Fruit fly (Drosophila melanogaster) whole organism, embryonic: ENCODE results near the gene ND-39.

Experiments used
- Ada2b ChIP-seq: fragments of 200-800 bp; sonication (Bioruptor generic); IDR thresholded peaks from 2 replicates; pipeline ENCODE4 v1.3.6; 2022; ENCODE audit warnings: missing biosample characterization, missing genetic modification characterization
- Atf6 ChIP-seq: fragments of 200-800 bp; sonication (Bioruptor generic); IDR thresholded peaks from 2 replicates; pipeline ENCODE4 v1.3.6; 2022; ENCODE audit warnings: missing biosample characterization, missing genetic modification characterization
- B-H1 ChIP-seq: fragments of 200-800 bp; sonication (Bioruptor generic); IDR thresholded peaks from 3 replicates; pipeline ENCODE4 v1.3.6; 2022; ENCODE audit warnings: missing biosample characterization, missing genetic modification characterization
- BEAF-32 ChIP-seq: fragments of 200-800 bp; sonication (Bioruptor generic); optimal IDR thresholded peaks from 3 replicates; lab custom pipeline; 2017; ENCODE audit warnings: missing biosample characterization, missing genetic modification characterization, mild to moderate bottlenecking, moderate library complexity, missing genetic modification reagents
- Bdp1 ChIP-seq: fragments of 200-800 bp; sonication (Bioruptor generic); optimal IDR thresholded peaks from 3 replicates; lab custom pipeline; 2016; ENCODE audit warnings: missing biosample characterization, missing genetic modification characterization
- CG11504 ChIP-seq: fragments of 200-800 bp; sonication (Bioruptor generic); optimal IDR thresholded peaks from 3 replicates; lab custom pipeline; 2019; ENCODE audit warnings: missing biosample characterization, mild to moderate bottlenecking, missing genetic modification characterization, moderate library complexity
- CG12104 ChIP-seq: fragments of 200-800 bp; sonication (Bioruptor generic); optimal IDR thresholded peaks from 3 replicates; lab custom pipeline; 2016; ENCODE audit warnings: missing biosample characterization, missing genetic modification characterization
- CG12769 ChIP-seq: fragments of 200-800 bp; sonication (Bioruptor generic); optimal IDR thresholded peaks from 2 replicates; lab custom pipeline; 2019; ENCODE audit warnings: missing biosample characterization, mild to moderate bottlenecking, missing genetic modification characterization, moderate library complexity
- CG13775 ChIP-seq: fragments of 200-800 bp; sonication (Bioruptor generic); optimal IDR thresholded peaks from 3 replicates; lab custom pipeline; 2017; ENCODE audit warnings: missing biosample characterization, mild to moderate bottlenecking, missing genetic modification characterization
- CG15269 ChIP-seq: fragments of 200-800 bp; sonication (Bioruptor generic); optimal IDR thresholded peaks from 2 replicates; lab custom pipeline; 2018; ENCODE audit warnings: missing biosample characterization, mild to moderate bottlenecking, missing genetic modification characterization, moderate library complexity
- CG16813 ChIP-seq: fragments of 200-800 bp; sonication (Bioruptor generic); IDR thresholded peaks from 3 replicates; pipeline ENCODE4 v1.3.6; 2022; ENCODE audit warnings: missing biosample characterization, missing genetic modification characterization; ENCODE audit not compliant: partially characterized antibody
- CG17612 ChIP-seq: fragments of 200-800 bp; sonication (Bioruptor generic); IDR thresholded peaks from 2 replicates; pipeline ENCODE4 v1.3.6; 2022; ENCODE audit warnings: missing biosample characterization, missing genetic modification characterization
- CG17829 ChIP-seq: fragments of 200-800 bp; optimal IDR thresholded peaks from 2 replicates; lab custom pipeline; 2019; ENCODE audit warnings: missing biosample characterization, mild to moderate bottlenecking, missing genetic modification characterization, moderate library complexity
- CG17912 ChIP-seq: fragments of 200-800 bp; sonication (Bioruptor generic); optimal IDR thresholded peaks from 2 replicates; lab custom pipeline; 2018; ENCODE audit warnings: missing biosample characterization, mild to moderate bottlenecking, missing genetic modification characterization
- CG18476 ChIP-seq: fragments of 200-800 bp; sonication (Bioruptor generic); optimal IDR thresholded peaks from 2 replicates; lab custom pipeline; 2016; ENCODE audit warnings: missing biosample characterization, mild to moderate bottlenecking, missing genetic modification characterization
- CG31388 ChIP-seq: fragments of 200-800 bp; sonication (Bioruptor generic); optimal IDR thresholded peaks from 2 replicates; lab custom pipeline; 2016; ENCODE audit warnings: missing biosample characterization, missing genetic modification characterization
- CG3163 ChIP-seq: fragments of 200-800 bp; sonication (Bioruptor generic); optimal IDR thresholded peaks from 3 replicates; lab custom pipeline; 2016; ENCODE audit warnings: missing biosample characterization, missing genetic modification characterization
- CG3281 ChIP-seq: fragments of 200-800 bp; sonication (Bioruptor generic); optimal IDR thresholded peaks from 3 replicates; lab custom pipeline; 2017; ENCODE audit warnings: missing biosample characterization, mild to moderate bottlenecking, missing genetic modification characterization
- CG3726 ChIP-seq: fragments of 200-800 bp; sonication (Bioruptor generic); IDR thresholded peaks from 3 replicates; pipeline ENCODE4, ENCODE4 v1.3.6; 2022; ENCODE audit warnings: missing biosample characterization, missing genetic modification characterization
- CG4360 ChIP-seq: fragments of 200-800 bp; sonication (Bioruptor generic); IDR thresholded peaks from 2 replicates; pipeline ENCODE4 v1.3.6; 2022; ENCODE audit warnings: missing biosample characterization, missing genetic modification characterization
- CG4424 ChIP-seq: fragments of 200-800 bp; sonication (Bioruptor generic); optimal IDR thresholded peaks from 3 replicates; lab custom pipeline; 2016; ENCODE audit warnings: missing biosample characterization, missing genetic modification characterization
- CG9876 ChIP-seq: fragments of 200-800 bp; sonication (Bioruptor generic); optimal IDR thresholded peaks from 2 replicates; lab custom pipeline; 2016; ENCODE audit warnings: missing biosample characterization, missing genetic modification characterization
- CTCF ChIP-seq: fragments of 200-800 bp; sonication (Bioruptor generic); optimal IDR thresholded peaks from 2 replicates; lab custom pipeline; 2017; ENCODE audit warnings: missing biosample characterization, mild to moderate bottlenecking, missing genetic modification characterization, moderate library complexity
- Deaf1 ChIP-seq: fragments of 200-800 bp; optimal IDR thresholded peaks from 3 replicates; lab custom pipeline; 2019; ENCODE audit warnings: missing biosample characterization, mild to moderate bottlenecking, missing genetic modification characterization, moderate library complexity
- Dfd ChIP-seq, 2 experiments: fragments of >200 bp; optimal IDR thresholded peaks; 2 replicates each; lab custom pipeline; 2017; ENCODE audit warnings: missing biosample characterization in 2 of 2, missing genetic modification characterization in 2 of 2
- Dip3 ChIP-seq: fragments of 200-800 bp; sonication (Bioruptor generic); optimal IDR thresholded peaks from 3 replicates; lab custom pipeline; 2016; ENCODE audit warnings: missing biosample characterization, missing genetic modification characterization
- Doc2 ChIP-seq: fragments of 200-800 bp; sonication (Bioruptor generic); IDR thresholded peaks from 2 replicates; pipeline ENCODE4 v1.3.6; 2022; ENCODE audit warnings: missing biosample characterization, missing genetic modification characterization
- Dp ChIP-seq: fragments of 200-800 bp; sonication (Bioruptor generic); optimal IDR thresholded peaks from 2 replicates; lab custom pipeline; 2018; ENCODE audit warnings: missing biosample characterization, mild to moderate bottlenecking, missing genetic modification characterization, moderate library complexity
- HLH54F ChIP-seq: fragments of 200-800 bp; sonication (Bioruptor generic); optimal IDR thresholded peaks from 3 replicates; lab custom pipeline; 2016; ENCODE audit warnings: missing biosample characterization, missing genetic modification characterization
- HmgZ ChIP-seq: fragments of 200-800 bp; sonication (Bioruptor generic); optimal IDR thresholded peaks from 2 replicates; lab custom pipeline; 2018; ENCODE audit warnings: missing biosample characterization, mild to moderate bottlenecking, missing genetic modification characterization
- Hmr ChIP-seq: fragments of 200-800 bp; sonication (Bioruptor generic); optimal IDR thresholded peaks from 3 replicates; lab custom pipeline; 2017; ENCODE audit warnings: mild to moderate bottlenecking, missing biosample characterization, missing genetic modification reagents, missing genetic modification characterization
- Max ChIP-seq: fragments of 200-800 bp; sonication (Bioruptor generic); optimal IDR thresholded peaks from 2 replicates; lab custom pipeline; 2016; ENCODE audit warnings: missing biosample characterization, mild to moderate bottlenecking, missing genetic modification characterization
- Mes4 ChIP-seq: fragments of 200-800 bp; sonication (Bioruptor generic); optimal IDR thresholded peaks from 2 replicates; lab custom pipeline; 2016; ENCODE audit warnings: missing biosample characterization, missing genetic modification characterization
- NK7.1 ChIP-seq: fragments of 200-800 bp; sonication (Bioruptor generic); optimal IDR thresholded peaks from 3 replicates; lab custom pipeline; 2016; ENCODE audit warnings: missing biosample characterization, missing genetic modification characterization
- Nf-YB ChIP-seq: fragments of 200-800 bp; sonication (Bioruptor generic); optimal IDR thresholded peaks from 3 replicates; lab custom pipeline; 2019; ENCODE audit warnings: missing biosample characterization, mild to moderate bottlenecking, missing genetic modification characterization, moderate library complexity
- Oli ChIP-seq: fragments of 200-800 bp; sonication (Bioruptor generic); optimal IDR thresholded peaks from 2 replicates; lab custom pipeline; 2018; ENCODE audit warnings: missing biosample characterization, mild to moderate bottlenecking, missing genetic modification characterization, moderate library complexity
- Rx ChIP-seq: fragments of 200-800 bp; sonication (Bioruptor generic); IDR thresholded peaks from 2 replicates; pipeline ENCODE4 v1.3.6; 2022; ENCODE audit warnings: missing biosample characterization, missing genetic modification characterization
- Sin3A ChIP-seq: fragments of >200 bp; optimal IDR thresholded peaks from 2 replicates; lab custom pipeline; 2018
- Vsx1 ChIP-seq: fragments of 200-800 bp; sonication (Bioruptor generic); optimal IDR thresholded peaks from 2 replicates; lab custom pipeline; 2017; ENCODE audit warnings: missing biosample characterization, mild to moderate bottlenecking, missing genetic modification characterization, missing genetic modification reagents
- ac ChIP-seq: fragments of 200-800 bp; sonication (Bioruptor generic); optimal IDR thresholded peaks from 3 replicates; lab custom pipeline; 2017; ENCODE audit warnings: missing biosample characterization, mild to moderate bottlenecking, missing genetic modification characterization
- aop ChIP-seq: fragments of 200-800 bp; sonication (Bioruptor generic); IDR thresholded peaks from 2 replicates; pipeline ENCODE4 v1.3.6; 2022; ENCODE audit warnings: missing biosample characterization, missing genetic modification characterization
- corto ChIP-seq: fragments of 200-800 bp; sonication (Bioruptor generic); optimal IDR thresholded peaks from 2 replicates; lab custom pipeline; 2016; ENCODE audit warnings: missing biosample characterization, mild to moderate bottlenecking, missing genetic modification characterization, moderate library complexity
- crc ChIP-seq: fragments of 200-800 bp; sonication (Bioruptor generic); optimal IDR thresholded peaks from 2 replicates; lab custom pipeline; 2016; ENCODE audit warnings: missing biosample characterization, missing genetic modification characterization
- dmrt99B ChIP-seq: fragments of 200-800 bp; sonication (Bioruptor generic); optimal IDR thresholded peaks from 2 replicates; lab custom pipeline; 2018; ENCODE audit warnings: missing biosample characterization, mild to moderate bottlenecking, missing genetic modification characterization, moderate library complexity
- dysf ChIP-seq: fragments of 200-800 bp; sonication (Bioruptor generic); IDR thresholded peaks from 3 replicates; pipeline ENCODE4 v1.3.6; 2022; ENCODE audit warnings: missing biosample characterization, missing genetic modification characterization
- inv ChIP-seq: fragments of 200-800 bp; sonication (Bioruptor generic); IDR thresholded peaks from 2 replicates; pipeline ENCODE4 v1.3.6; 2022; ENCODE audit warnings: missing biosample characterization, missing genetic modification characterization; ENCODE audit not compliant: partially characterized antibody
- jing ChIP-seq: fragments of 200-800 bp; sonication (Bioruptor generic); optimal IDR thresholded peaks from 2 replicates; lab custom pipeline; 2018; ENCODE audit warnings: missing biosample characterization, mild to moderate bottlenecking, missing genetic modification characterization
- jumu ChIP-seq: fragments of 200-800 bp; sonication (Bioruptor generic); optimal IDR thresholded peaks from 3 replicates; lab custom pipeline; 2016; ENCODE audit warnings: missing biosample characterization, missing genetic modification characterization
- ken ChIP-seq: fragments of 200-800 bp; sonication (Bioruptor generic); IDR thresholded peaks from 3 replicates; pipeline ENCODE4 v1.3.6; 2022; ENCODE audit warnings: missing biosample characterization, missing genetic modification characterization
- maf-S ChIP-seq: fragments of 200-800 bp; sonication (Bioruptor generic); optimal IDR thresholded peaks from 2 replicates; lab custom pipeline; 2016; ENCODE audit warnings: missing biosample characterization, missing genetic modification characterization
- sens ChIP-seq: fragments of 200-800 bp; sonication (Bioruptor generic); peaks from one replicate; lab custom pipeline; 2016; ENCODE audit warnings: missing biosample characterization, missing genetic modification characterization
- ssp ChIP-seq: fragments of 200-800 bp; sonication (Bioruptor generic); IDR thresholded peaks from 2 replicates; pipeline ENCODE4 v1.3.6; 2022; ENCODE audit warnings: missing biosample characterization, missing genetic modification characterization
- ttk ChIP-seq: fragments of 200-800 bp; sonication (Bioruptor generic); IDR thresholded peaks from 2 replicates; pipeline ENCODE4 v2.1.2; 2022; ENCODE audit warnings: missing biosample characterization, missing genetic modification characterization

The ND-39 gene

dm6 chr3L:20474789-20475208, 17.1 kb upstream of the ND-39 start (continued):
- TF ChIP-seq CG13775 (GFP tag; lab: Kevin White, UChicago): peak; percentile 82
- TF ChIP-seq ttk (GFP tag; lab: Robert Waterston, UW): no peak
- TF ChIP-seq CG31388 (GFP tag; lab: Kevin White, UChicago): peak; percentile 66
- TF ChIP-seq B-H1: no peak
- peak; percentile 78 for TF ChIP-seq maf-S
- peak; percentile 79 for TF ChIP-seq sens
- peak; percentile 79 for TF ChIP-seq CG12104 (GFP tag; lab: Kevin White, UChicago)
- peak; percentile 84 for TF ChIP-seq dmrt99B (tag; lab: Kevin White, UChicago)
- no peak for TF ChIP-seq Dfd (GFP tag; optimal IDR thresholded peaks at IDR 0.05; lab: Kevin White, UChicago)
- no peak for TF ChIP-seq CG16813 (GFP tag; lab: Robert Waterston, UW)
- TF ChIP-seq HmgZ: peak; percentile 94
- peak; percentile 67 for TF ChIP-seq Mes4
- TF ChIP-seq dysf (GFP tag; lab: Robert Waterston, UW): no peak
- TF ChIP-seq CG11504: peak; percentile 88
- no peak for TF ChIP-seq ken (GFP tag; lab: Robert Waterston, UW)
- peak; percentile 27 for TF ChIP-seq CTCF (GFP tag; lab: Kevin White, UChicago)
- TF ChIP-seq CG3281 (GFP tag; lab: Kevin White, UChicago): peak; percentile 88
- TF ChIP-seq Atf6 (GFP tag; lab: Robert Waterston, UW): no peak
- peak; percentile 86 for TF ChIP-seq CG18476 (GFP tag; lab: Kevin White, UChicago)
- TF ChIP-seq Rx (GFP tag; lab: Robert Waterston, UW): no peak
- TF ChIP-seq ssp (GFP tag; lab: Robert Waterston, UW): no peak
- TF ChIP-seq Ada2b (GFP tag; lab: Robert Waterston, UW): no peak
- peak; percentile 67 for TF ChIP-seq CG3163 (GFP tag; lab: Kevin White, UChicago)
- peak; percentile 82 for TF ChIP-seq CG9876 (GFP tag; lab: Kevin White, UChicago)
- peak; percentile 49 for TF ChIP-seq Dp (GFP tag; lab: Kevin White, UChicago)
- peak; percentile 31 for TF ChIP-seq BEAF-32 (GFP tag; lab: Kevin White, UChicago)
- peak; percentile 80 for TF ChIP-seq CG17829 (tag; lab: Kevin White, UChicago)
- peak; percentile 56 for TF ChIP-seq jing
- TF ChIP-seq jumu (GFP tag; lab: Kevin White, UChicago): peak; percentile 87
- TF ChIP-seq Max (GFP tag; lab: Kevin White, UChicago): peak; percentile 77
- peak; percentile 94 for TF ChIP-seq HLH54F (GFP tag; lab: Kevin White, UChicago)
- peak; percentile 89 for TF ChIP-seq CG15269 (tag; lab: Kevin White, UChicago)
- TF ChIP-seq CG4360 (GFP tag; lab: Robert Waterston, UW): no peak
- TF ChIP-seq corto (GFP tag; lab: Kevin White, UChicago): peak; percentile 65
- TF ChIP-seq Dip3 (GFP tag; lab: Kevin White, UChicago): peak; percentile 88
- no peak for TF ChIP-seq CG17612
- peak; percentile 62 for TF ChIP-seq Deaf1 (tag; lab: Kevin White, UChicago)
- TF ChIP-seq Sin3A (lab: Kevin White, UChicago): peak; percentile 35
- TF ChIP-seq Vsx1 (GFP tag; lab: Kevin White, UChicago): peak; percentile 53
- TF ChIP-seq Oli (tag; lab: Kevin White, UChicago): peak; percentile 66
- TF ChIP-seq CG12769: peak; percentile 90
- peak; percentile 78 for TF ChIP-seq CG17912 (GFP tag; lab: Kevin White, UChicago)
- TF ChIP-seq crc: peak; percentile 76
- peak; percentile 88 for TF ChIP-seq CG4424 (GFP tag; lab: Kevin White, UChicago)
- TF ChIP-seq NK7.1 (GFP tag; lab: Kevin White, UChicago): peak; percentile 66
- TF ChIP-seq Nf-YB (GFP tag; lab: Kevin White, UChicago): peak; percentile 63
- no peak for TF ChIP-seq aop (GFP tag; lab: Robert Waterston, UW)
- peak; percentile 92 for TF ChIP-seq Hmr
- peak; percentile 77 for TF ChIP-seq Bdp1 (GFP tag; lab: Kevin White, UChicago)
- TF ChIP-seq inv (GFP tag; lab: Robert Waterston, UW): no peak
- no peak for TF ChIP-seq CG3726
- TF ChIP-seq Doc2: no peak
- peak; percentile 70 for TF ChIP-seq ac (GFP tag; lab: Kevin White, UChicago)
